Worm (Caenorhabditis elegans): ENCODE results near the gene srbc-16.
"Not testable (repeated sequence)": the region's sequence is repeated elsewhere in the genome, so short reads cannot be mapped to it uniquely, and the experiment has no call there.

The srbc-16 gene

ce11 chrV:2181738-2182137, at the start of gene srbc-16:
srbc-16 (plus strand) TSS chrV:2182038.
- TF ChIP-seq med-1 (GFP tag; optimal IDR thresholded peaks at IDR 0.05; ENCODE audit: insufficient read depth) (no peak), klf-2 (GFP tag; conservative IDR thresholded peaks at IDR 0.05) (no peak), cog-1 (tag; optimal IDR thresholded peaks at IDR 0.05) (no peak), ztf-29 (GFP tag; IDR thresholded peaks at IDR 0.05) (no peak), T22C8.4 (GFP tag; IDR thresholded peaks at IDR 0.05) (no peak), ztf-23 (GFP tag; IDR thresholded peaks at IDR 0.05) (no peak), tab-1 (GFP tag; IDR thresholded peaks at IDR 0.05) (no peak), flt-1 (GFP tag; IDR thresholded peaks at IDR 0.05) (no peak), ref-1 (GFP tag; conservative IDR thresholded peaks at IDR 0.05) (no peak)

- no peak for TF ChIP-seq ztf-29 (GFP tag; IDR thresholded peaks at IDR 0.05)
- TF ChIP-seq T22C8.4 (GFP tag; IDR thresholded peaks at IDR 0.05), result no peak
- no peak for TF ChIP-seq tab-1 (GFP tag; IDR thresholded peaks at IDR 0.05)
- TF ChIP-seq klf-2 (GFP tag; conservative IDR thresholded peaks at IDR 0.05), result no peak
- TF ChIP-seq ztf-23 (GFP tag; IDR thresholded peaks at IDR 0.05), result 0 out of 2 replicates have a peak, but pooled peaks have one; percentile 17
- TF ChIP-seq ref-1 (GFP tag; conservative IDR thresholded peaks at IDR 0.05), result no peak
- no peak for TF ChIP-seq med-1 (GFP tag; optimal IDR thresholded peaks at IDR 0.05; ENCODE audit: insufficient read depth)
- TF ChIP-seq flt-1 (GFP tag; IDR thresholded peaks at IDR 0.05), result no peak
Observed at ce11 chrV:2132675-2133074, 49.2 kb upstream of the srbc-16 start.

ce11 chrV:2133512-2133911, 48.3 kb upstream of the srbc-16 start:
- TF ChIP-seq med-1 (GFP tag; optimal IDR thresholded peaks at IDR 0.05; ENCODE audit: insufficient read depth), result no peak
- no peak for TF ChIP-seq ztf-29 (GFP tag; IDR thresholded peaks at IDR 0.05)
- no peak for TF ChIP-seq T22C8.4 (GFP tag; IDR thresholded peaks at IDR 0.05)
- no peak for TF ChIP-seq flt-1 (GFP tag; IDR thresholded peaks at IDR 0.05)
- no peak for TF ChIP-seq ztf-23 (GFP tag; IDR thresholded peaks at IDR 0.05)
- no peak for TF ChIP-seq cog-1 (tag; optimal IDR thresholded peaks at IDR 0.05)
- TF ChIP-seq klf-2 (GFP tag; conservative IDR thresholded peaks at IDR 0.05), result no peak
- no peak for TF ChIP-seq tab-1 (GFP tag; IDR thresholded peaks at IDR 0.05)
- TF ChIP-seq ref-1 (GFP tag; conservative IDR thresholded peaks at IDR 0.05), result no peak

- TF ChIP-seq flt-1 (GFP tag; IDR thresholded peaks at IDR 0.05) (no peak), ztf-23 (GFP tag; IDR thresholded peaks at IDR 0.05) (no peak), ref-1 (GFP tag; conservative IDR thresholded peaks at IDR 0.05) (no peak), ztf-29 (GFP tag; IDR thresholded peaks at IDR 0.05) (no peak), klf-2 (GFP tag; conservative IDR thresholded peaks at IDR 0.05) (no peak), med-1 (GFP tag; optimal IDR thresholded peaks at IDR 0.05; ENCODE audit: insufficient read depth) (no peak)
Observed at ce11 chrV:2134340-2134739, 47.5 kb upstream of the srbc-16 start.

ce11 chrV:2135323-2135722, 46.5 kb upstream of the srbc-16 start:
- no peak for TF ChIP-seq ztf-29 (GFP tag; IDR thresholded peaks at IDR 0.05)
- no peak for TF ChIP-seq ref-1 (GFP tag; conservative IDR thresholded peaks at IDR 0.05)
- no peak for TF ChIP-seq tab-1 (GFP tag; IDR thresholded peaks at IDR 0.05)
- TF ChIP-seq ztf-23 (GFP tag; IDR thresholded peaks at IDR 0.05), result no peak
- TF ChIP-seq T22C8.4 (GFP tag; IDR thresholded peaks at IDR 0.05), result no peak
- TF ChIP-seq flt-1 (GFP tag; IDR thresholded peaks at IDR 0.05), result no peak
- TF ChIP-seq cog-1 (tag; optimal IDR thresholded peaks at IDR 0.05), result no peak
- TF ChIP-seq med-1 (GFP tag; optimal IDR thresholded peaks at IDR 0.05; ENCODE audit: insufficient read depth), result no peak
- no peak for TF ChIP-seq klf-2 (GFP tag; conservative IDR thresholded peaks at IDR 0.05)

- TF ChIP-seq ztf-23 (GFP tag; IDR thresholded peaks at IDR 0.05) (no peak), klf-2 (GFP tag; conservative IDR thresholded peaks at IDR 0.05) (no peak), med-1 (GFP tag; optimal IDR thresholded peaks at IDR 0.05; ENCODE audit: insufficient read depth) (no peak), ztf-29 (GFP tag; IDR thresholded peaks at IDR 0.05) (no peak), tab-1 (GFP tag; IDR thresholded peaks at IDR 0.05) (no peak), T22C8.4 (GFP tag; IDR thresholded peaks at IDR 0.05) (no peak), cog-1 (tag; optimal IDR thresholded peaks at IDR 0.05) (no peak), ref-1 (GFP tag; conservative IDR thresholded peaks at IDR 0.05) (no peak), flt-1 (GFP tag; IDR thresholded peaks at IDR 0.05) (no peak)
Observed at ce11 chrV:2137010-2137409, 44.8 kb upstream of the srbc-16 start.

ce11 chrV:2138287-2138686, 43.6 kb upstream of the srbc-16 start:
- TF ChIP-seq med-1 (GFP tag; optimal IDR thresholded peaks at IDR 0.05; ENCODE audit: insufficient read depth), result no peak
- TF ChIP-seq ztf-23 (GFP tag; IDR thresholded peaks at IDR 0.05), result no peak
- TF ChIP-seq T22C8.4 (GFP tag; IDR thresholded peaks at IDR 0.05), result no peak
- TF ChIP-seq flt-1 (GFP tag; IDR thresholded peaks at IDR 0.05), result no peak
- TF ChIP-seq klf-2 (GFP tag; conservative IDR thresholded peaks at IDR 0.05), result no peak
- no peak for TF ChIP-seq cog-1 (tag; optimal IDR thresholded peaks at IDR 0.05)
- TF ChIP-seq tab-1 (GFP tag; IDR thresholded peaks at IDR 0.05), result no peak
- TF ChIP-seq ztf-29 (GFP tag; IDR thresholded peaks at IDR 0.05), result no peak
- no peak for TF ChIP-seq ref-1 (GFP tag; conservative IDR thresholded peaks at IDR 0.05)

- TF ChIP-seq flt-1 (GFP tag; IDR thresholded peaks at IDR 0.05) (no peak), ref-1 (GFP tag; conservative IDR thresholded peaks at IDR 0.05) (no peak), ztf-29 (GFP tag; IDR thresholded peaks at IDR 0.05) (no peak), ztf-23 (GFP tag; IDR thresholded peaks at IDR 0.05) (no peak), cog-1 (tag; optimal IDR thresholded peaks at IDR 0.05) (no peak), T22C8.4 (GFP tag; IDR thresholded peaks at IDR 0.05) (no peak), med-1 (GFP tag; optimal IDR thresholded peaks at IDR 0.05; ENCODE audit: insufficient read depth) (no peak), klf-2 (GFP tag; conservative IDR thresholded peaks at IDR 0.05) (no peak), tab-1 (GFP tag; IDR thresholded peaks at IDR 0.05) (no peak)
Observed at ce11 chrV:2139918-2140317, 41.9 kb upstream of the srbc-16 start, which contains the start of gene F22F7.7. F22F7.7 (minus strand) TSS chrV:2140042.

ce11 chrV:2144408-2144807, 37.4 kb upstream of the srbc-16 start, which contains the start of gene F22F7.12:
F22F7.12 (minus strand) TSS chrV:2144508.
- TF ChIP-seq klf-2 (GFP tag; conservative IDR thresholded peaks at IDR 0.05); tab-1 (GFP tag; IDR thresholded peaks at IDR 0.05); cog-1 (tag; optimal IDR thresholded peaks at IDR 0.05): not testable (repeated sequence)

ce11 chrV:2146044-2146443, 35.8 kb upstream of the srbc-16 start, which contains the start of gene str-52:
str-52 (minus strand) TSS chrV:2146144.
- TF ChIP-seq tab-1 (GFP tag; IDR thresholded peaks at IDR 0.05), result no peak
- no peak for TF ChIP-seq cog-1 (tag; optimal IDR thresholded peaks at IDR 0.05)
- TF ChIP-seq ztf-23 (GFP tag; IDR thresholded peaks at IDR 0.05), result no peak
- TF ChIP-seq T22C8.4 (GFP tag; IDR thresholded peaks at IDR 0.05), result no peak
- TF ChIP-seq klf-2 (GFP tag; conservative IDR thresholded peaks at IDR 0.05), result no peak
- TF ChIP-seq med-1 (GFP tag; optimal IDR thresholded peaks at IDR 0.05; ENCODE audit: insufficient read depth), result no peak
- TF ChIP-seq ztf-29 (GFP tag; IDR thresholded peaks at IDR 0.05), result no peak
- no peak for TF ChIP-seq flt-1 (GFP tag; IDR thresholded peaks at IDR 0.05)
- no peak for TF ChIP-seq ref-1 (GFP tag; conservative IDR thresholded peaks at IDR 0.05)

Measured in whole organism, midembryonic.